Fruit fly (Drosophila melanogaster) whole organism, embryonic: Measurements from ENCODE around the gene corto.

Experiments used
- Awh ChIP-seq: fragments of 200-800 bp; sonication (Bioruptor generic); IDR thresholded peaks from 2 replicates; pipeline ENCODE4, ENCODE4 v1.3.6; 2022; ENCODE audit warnings: missing biosample characterization, missing genetic modification characterization
- C15 ChIP-seq: fragments of 200-800 bp; sonication (Bioruptor generic); IDR thresholded peaks from 3 replicates; pipeline ENCODE4 v1.3.6; 2022; ENCODE audit warnings: missing biosample characterization, missing genetic modification characterization
- CG10431 ChIP-seq: fragments of 200-800 bp; sonication (Bioruptor generic); optimal IDR thresholded peaks from 3 replicates; lab custom pipeline; 2018; ENCODE audit warnings: missing biosample characterization, mild to moderate bottlenecking, missing genetic modification characterization
- CG11247 ChIP-seq: fragments of 200-800 bp; sonication (Bioruptor generic); IDR thresholded peaks from 2 replicates; pipeline ENCODE4 v1.3.6; 2022; ENCODE audit warnings: missing biosample characterization, missing genetic modification characterization
- CG13624 ChIP-seq: fragments of 200-800 bp; sonication (Bioruptor generic); optimal IDR thresholded peaks from 2 replicates; lab custom pipeline; 2016; ENCODE audit warnings: missing biosample characterization, missing genetic modification characterization
- CG13775 ChIP-seq: fragments of 200-800 bp; sonication (Bioruptor generic); optimal IDR thresholded peaks from 3 replicates; lab custom pipeline; 2017; ENCODE audit warnings: missing biosample characterization, mild to moderate bottlenecking, missing genetic modification characterization
- CG15073 ChIP-seq: fragments of 200-800 bp; sonication (Bioruptor generic); optimal IDR thresholded peaks from 2 replicates; lab custom pipeline; 2016; ENCODE audit warnings: missing biosample characterization, missing genetic modification characterization
- CG15514 ChIP-seq: fragments of 200-800 bp; sonication (Bioruptor generic); optimal IDR thresholded peaks from 3 replicates; lab custom pipeline; 2017; ENCODE audit warnings: missing biosample characterization, missing genetic modification characterization, mild to moderate bottlenecking, moderate library complexity, missing genetic modification reagents
- CG2116 ChIP-seq: fragments of 200-800 bp; sonication (Bioruptor generic); optimal IDR thresholded peaks from 3 replicates; lab custom pipeline; 2018; ENCODE audit warnings: missing biosample characterization, mild to moderate bottlenecking, missing genetic modification characterization
- CG30403 ChIP-seq: fragments of 200-800 bp; sonication (Bioruptor generic); optimal IDR thresholded peaks from 3 replicates; lab custom pipeline; 2016; ENCODE audit warnings: missing biosample characterization, missing genetic modification characterization
- CG32767 ChIP-seq: fragments of 200-800 bp; sonication (Bioruptor generic); IDR thresholded peaks from 2 replicates; pipeline ENCODE4 v1.3.6; 2022; ENCODE audit warnings: missing biosample characterization, missing genetic modification characterization
- CG33213 ChIP-seq: fragments of 200-800 bp; sonication (Bioruptor generic); optimal IDR thresholded peaks from 3 replicates; lab custom pipeline; 2016; ENCODE audit warnings: missing biosample characterization, missing genetic modification characterization
- CG7745 ChIP-seq: fragments of 200-800 bp; sonication (Bioruptor generic); optimal IDR thresholded peaks from 2 replicates; lab custom pipeline; 2018; ENCODE audit warnings: missing biosample characterization, mild to moderate bottlenecking, missing genetic modification characterization, moderate library complexity
- CG8089 ChIP-seq: fragments of 200-800 bp; sonication (Bioruptor generic); optimal IDR thresholded peaks from 3 replicates; lab custom pipeline; 2016; ENCODE audit warnings: missing biosample characterization, missing genetic modification characterization
- CTCF ChIP-seq: fragments of 200-800 bp; sonication (Bioruptor generic); optimal IDR thresholded peaks from 2 replicates; lab custom pipeline; 2017; ENCODE audit warnings: missing biosample characterization, mild to moderate bottlenecking, missing genetic modification characterization, moderate library complexity
- CoRest ChIP-seq: fragments of 200-800 bp; sonication (Bioruptor generic); optimal IDR thresholded peaks from 3 replicates; lab custom pipeline; 2018; ENCODE audit warnings: missing biosample characterization, mild to moderate bottlenecking, missing genetic modification characterization, moderate library complexity
- CrebB ChIP-seq: fragments of 200-800 bp; sonication (Bioruptor generic); optimal IDR thresholded peaks from 3 replicates; lab custom pipeline; 2018; ENCODE audit warnings: missing biosample characterization, mild to moderate bottlenecking, missing genetic modification characterization
- Dip3 ChIP-seq: fragments of 200-800 bp; sonication (Bioruptor generic); optimal IDR thresholded peaks from 3 replicates; lab custom pipeline; 2016; ENCODE audit warnings: missing biosample characterization, missing genetic modification characterization
- Dref ChIP-seq: fragments of 200-800 bp; sonication (Bioruptor generic); IDR thresholded peaks from 2 replicates; pipeline ENCODE4 v1.3.6; 2022; ENCODE audit warnings: missing biosample characterization, missing genetic modification characterization
- E2f2 ChIP-seq: fragments of 200-800 bp; sonication (Bioruptor generic); IDR thresholded peaks from 2 replicates; pipeline ENCODE4 v1.3.6; 2022; ENCODE audit warnings: missing biosample characterization, missing genetic modification characterization
- Hr39 ChIP-seq: fragments of >200 bp; optimal IDR thresholded peaks from 2 replicates; lab custom pipeline; 2017
- Hr51 ChIP-seq, 2 experiments: fragments of 200-800 bp; sonication (Bioruptor generic); optimal IDR thresholded peaks; 2 replicates in 1 of 2; 3 replicates in 1 of 2; lab custom pipeline; 2016 to 2018; ENCODE audit warnings: missing biosample characterization in 2 of 2, missing genetic modification characterization in 2 of 2, mild to moderate bottlenecking in 1 of 2, moderate library complexity in 1 of 2
- NC2β ChIP-seq: fragments of 200-800 bp; sonication (Bioruptor generic); optimal IDR thresholded peaks from 2 replicates; lab custom pipeline; 2016; ENCODE audit warnings: missing biosample characterization, missing genetic modification characterization
- Nf-YC ChIP-seq: fragments of 200-800 bp; optimal IDR thresholded peaks from 3 replicates; lab custom pipeline; 2019; ENCODE audit warnings: missing biosample characterization, mild to moderate bottlenecking, missing genetic modification characterization, moderate library complexity
- Optix ChIP-seq: fragments of 200-800 bp; sonication (Bioruptor generic); IDR thresholded peaks from 3 replicates; pipeline ENCODE4 v1.3.6; 2022; ENCODE audit warnings: missing biosample characterization, missing genetic modification characterization
- Spps ChIP-seq: fragments of 200-800 bp; sonication (Bioruptor generic); optimal IDR thresholded peaks from 2 replicates; lab custom pipeline; 2018; ENCODE audit warnings: missing biosample characterization, mild to moderate bottlenecking, missing genetic modification characterization
- Trl ChIP-seq, 3 experiments: fragments of >200 bp in 2 of 3; fragments of 200-800 bp in 1 of 3; sonication (Bioruptor generic) in 1 of 3; optimal IDR thresholded peaks; 2 replicates in 1 of 3; 3 replicates in 2 of 3; lab custom pipeline; 2016 to 2017; ENCODE audit warnings: missing biosample characterization in 1 of 3, missing genetic modification characterization in 1 of 3
- amos ChIP-seq: fragments of 200-800 bp; sonication (Bioruptor generic); IDR thresholded peaks from 2 replicates; pipeline ENCODE4 v1.3.6; 2022; ENCODE audit warnings: missing biosample characterization, missing genetic modification characterization; ENCODE audit not compliant: partially characterized antibody
- ato ChIP-seq: fragments of 200-800 bp; sonication (Bioruptor generic); IDR thresholded peaks from 2 replicates; pipeline ENCODE4 v1.3.6; 2022; ENCODE audit warnings: missing biosample characterization, missing genetic modification characterization; ENCODE audit not compliant: partially characterized antibody
- bbx ChIP-seq: fragments of 200-800 bp; sonication (Bioruptor generic); IDR thresholded peaks from 2 replicates; pipeline ENCODE4 v1.3.6; 2022; ENCODE audit warnings: missing biosample characterization, missing genetic modification characterization; ENCODE audit not compliant: partially characterized antibody
- bigmax ChIP-seq: fragments of 200-800 bp; sonication (Bioruptor generic); optimal IDR thresholded peaks from 2 replicates; lab custom pipeline; 2018; ENCODE audit warnings: missing biosample characterization, mild to moderate bottlenecking, missing genetic modification characterization
- gcm2 ChIP-seq: fragments of 200-800 bp; sonication (Bioruptor generic); optimal IDR thresholded peaks from 2 replicates; lab custom pipeline; 2016; ENCODE audit warnings: missing biosample characterization, missing genetic modification characterization
- ind ChIP-seq: fragments of 200-800 bp; sonication (Bioruptor generic); optimal IDR thresholded peaks from 3 replicates; lab custom pipeline; 2016; ENCODE audit warnings: missing biosample characterization, missing genetic modification characterization
- inv ChIP-seq: fragments of 200-800 bp; sonication (Bioruptor generic); IDR thresholded peaks from 2 replicates; pipeline ENCODE4 v1.3.6; 2022; ENCODE audit warnings: missing biosample characterization, missing genetic modification characterization; ENCODE audit not compliant: partially characterized antibody
- jing ChIP-seq: fragments of 200-800 bp; sonication (Bioruptor generic); optimal IDR thresholded peaks from 2 replicates; lab custom pipeline; 2018; ENCODE audit warnings: missing biosample characterization, mild to moderate bottlenecking, missing genetic modification characterization
- kah ChIP-seq: fragments of 200-800 bp; sonication (Bioruptor generic); optimal IDR thresholded peaks from 2 replicates; lab custom pipeline; 2018; ENCODE audit warnings: missing biosample characterization, mild to moderate bottlenecking, missing genetic modification characterization
- kay ChIP-seq: fragments of 200-800 bp; sonication (Bioruptor generic); optimal IDR thresholded peaks from 2 replicates; lab custom pipeline; 2016; ENCODE audit warnings: missing biosample characterization, missing genetic modification characterization
- pb ChIP-seq: fragments of 200-800 bp; sonication (Bioruptor generic); optimal IDR thresholded peaks from 3 replicates; lab custom pipeline; 2016; ENCODE audit warnings: missing biosample characterization, missing genetic modification characterization
- phol ChIP-seq: fragments of 200-800 bp; sonication (Bioruptor generic); optimal IDR thresholded peaks from 3 replicates; lab custom pipeline; 2018; ENCODE audit warnings: missing biosample characterization, mild to moderate bottlenecking, missing genetic modification characterization, moderate library complexity
- pnt ChIP-seq: fragments of 200-800 bp; sonication (Bioruptor generic); optimal IDR thresholded peaks from 3 replicates; lab custom pipeline; 2016; ENCODE audit warnings: missing biosample characterization, missing genetic modification characterization
- psq ChIP-seq: fragments of 200-800 bp; sonication (Bioruptor generic); optimal IDR thresholded peaks from 2 replicates; lab custom pipeline; 2017; ENCODE audit warnings: missing biosample characterization, missing genetic modification characterization
- ranshi ChIP-seq: fragments of 200-800 bp; sonication (Bioruptor generic); IDR thresholded peaks from 2 replicates; pipeline ENCODE4 v1.3.6; 2022; ENCODE audit warnings: missing biosample characterization, missing genetic modification characterization
- ro ChIP-seq: fragments of 200-800 bp; sonication (Bioruptor generic); IDR thresholded peaks from 2 replicates; pipeline ENCODE4 v1.3.6; 2022; ENCODE audit warnings: missing biosample characterization, missing genetic modification characterization
- sens-2 ChIP-seq: fragments of 200-800 bp; sonication (Bioruptor generic); IDR thresholded peaks from 2 replicates; pipeline ENCODE4 v1.3.6; 2022; ENCODE audit warnings: missing biosample characterization, missing genetic modification characterization
- sim ChIP-seq: fragments of 200-800 bp; sonication (Bioruptor generic); IDR thresholded peaks from 2 replicates; pipeline ENCODE4 v1.3.6; 2022; ENCODE audit warnings: missing biosample characterization, missing genetic modification characterization
- slou ChIP-seq: fragments of 200-800 bp; sonication (Bioruptor generic); optimal IDR thresholded peaks from 3 replicates; lab custom pipeline; 2016; ENCODE audit warnings: missing biosample characterization, missing genetic modification characterization
- ssp ChIP-seq: fragments of 200-800 bp; sonication (Bioruptor generic); IDR thresholded peaks from 2 replicates; pipeline ENCODE4 v1.3.6; 2022; ENCODE audit warnings: missing biosample characterization, missing genetic modification characterization
- tin ChIP-seq: fragments of 200-800 bp; sonication (Bioruptor generic); optimal IDR thresholded peaks from 3 replicates; lab custom pipeline; 2016; ENCODE audit warnings: missing biosample characterization, missing genetic modification characterization
- tna ChIP-seq: fragments of 200-800 bp; sonication (Bioruptor generic); IDR thresholded peaks from 2 replicates; pipeline ENCODE4 v1.3.6; 2022; ENCODE audit warnings: missing biosample characterization, missing genetic modification characterization; ENCODE audit not compliant: partially characterized antibody
- ttk ChIP-seq: fragments of 200-800 bp; sonication (Bioruptor generic); IDR thresholded peaks from 2 replicates; pipeline ENCODE4 v2.1.2; 2022; ENCODE audit warnings: missing biosample characterization, missing genetic modification characterization
- unc-4 ChIP-seq: fragments of 200-800 bp; sonication (Bioruptor generic); IDR thresholded peaks from 2 replicates; pipeline ENCODE4 v1.3.6; 2022; ENCODE audit warnings: missing biosample characterization, missing genetic modification characterization; ENCODE audit not compliant: partially characterized antibody
- zen2 ChIP-seq: fragments of 200-800 bp; sonication (Bioruptor generic); IDR thresholded peaks from 3 replicates; pipeline ENCODE4 v1.3.6; 2022; ENCODE audit warnings: missing biosample characterization, missing genetic modification characterization; ENCODE audit not compliant: partially characterized antibody

The corto gene

DNA sequence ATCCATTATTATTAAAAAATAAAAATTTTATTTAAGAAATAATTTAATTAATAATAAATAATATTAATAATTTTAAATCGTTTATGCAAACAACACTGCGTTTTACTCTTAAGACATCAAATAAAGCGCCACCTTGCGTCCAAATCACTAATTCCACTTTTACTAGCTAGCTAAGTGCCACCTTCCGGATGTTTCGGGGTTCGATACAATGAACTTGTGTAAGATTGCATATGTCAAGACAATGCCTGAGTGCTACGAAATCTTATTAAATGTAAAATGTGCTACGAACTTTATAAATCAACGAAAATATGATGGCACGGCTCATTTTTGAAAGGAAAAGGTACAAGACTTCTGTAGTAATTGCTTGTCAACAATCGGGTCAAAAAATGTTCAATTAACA, 40.0 kb upstream of the corto start (continued):
- TF ChIP-seq CG10431 (no peak), kay (peak; percentile 21), CG7745 (tag; lab: Kevin White, UChicago) (no peak), CG30403 (GFP tag; lab: Kevin White, UChicago) (peak; percentile 67), bbx (no peak), pb (GFP tag; lab: Kevin White, UChicago) (peak; percentile 51), Hr51 (GFP tag; optimal IDR thresholded peaks at IDR 0.05; lab: Kevin White, UChicago) (peak; percentile 40 to 74), CG15514 (peak; percentile 63), Dip3 (peak; percentile 50), CG15073 (GFP tag; lab: Kevin White, UChicago) (no peak), pnt (GFP tag; lab: Kevin White, UChicago) (peak; percentile 81), CoRest (tag; lab: Kevin White, UChicago) (peak; percentile 79), zen2 (GFP tag; lab: Robert Waterston, UW) (no peak), tna (no peak), E2f2 (GFP tag; lab: Robert Waterston, UW) (peak; percentile 74), ind (GFP tag; lab: Kevin White, UChicago) (peak; percentile 69), ttk (GFP tag; lab: Robert Waterston, UW) (no peak; the same call in 1 of the 2 replicates), phol (tag; lab: Kevin White, UChicago) (peak; percentile 62), Nf-YC (tag; lab: Kevin White, UChicago) (peak; percentile 51), kah (no peak), Hr39 (lab: Kevin White, UChicago) (no peak), gcm2 (GFP tag; lab: Kevin White, UChicago) (peak; percentile 14), tin (GFP tag; lab: Kevin White, UChicago) (peak; percentile 74), CG11247 (peak; percentile 74), ro (GFP tag; lab: Robert Waterston, UW) (no peak), CG33213 (GFP tag; lab: Kevin White, UChicago) (peak; percentile 91), ssp (GFP tag; lab: Robert Waterston, UW) (peak; percentile 58), Dref (GFP tag; lab: Robert Waterston, UW) (peak; percentile 32; the same call in 1 of the 2 replicates), ranshi (peak; percentile 62; the same call in 1 of the 2 replicates), CG13775 (peak; percentile 46), sim (GFP tag; lab: Robert Waterston, UW) (no peak), slou (peak; percentile 31), CG32767 (GFP tag; lab: Robert Waterston, UW) (no peak), unc-4 (GFP tag; lab: Robert Waterston, UW) (no peak), psq (GFP tag; lab: Kevin White, UChicago) (peak; percentile 32), amos (GFP tag; lab: Robert Waterston, UW) (peak; percentile 52), ato (GFP tag; lab: Robert Waterston, UW) (no peak), C15 (GFP tag; lab: Robert Waterston, UW) (no peak), CG13624 (GFP tag; lab: Kevin White, UChicago) (peak; percentile 64), bigmax (GFP tag; lab: Kevin White, UChicago) (no peak), CrebB (tag; lab: Kevin White, UChicago) (no peak), Trl (optimal IDR thresholded peaks at IDR 0.05; lab: Kevin White, UChicago) (no peak), Trl (GFP tag; optimal IDR thresholded peaks at IDR 0.05; lab: Kevin White, UChicago) (peak; percentile 70), sens-2 (GFP tag; lab: Robert Waterston, UW) (no peak), NC2β (GFP tag; lab: Kevin White, UChicago) (peak; percentile 58), Spps (peak; percentile 34), jing (GFP tag; lab: Kevin White, UChicago) (no peak), CTCF (GFP tag; lab: Kevin White, UChicago) (peak; percentile 99), CG8089 (GFP tag; lab: Kevin White, UChicago) (peak; percentile 61), inv (GFP tag; lab: Robert Waterston, UW) (no peak), Optix (GFP tag; lab: Robert Waterston, UW) (no peak), Awh (GFP tag; lab: Robert Waterston, UW) (peak; percentile 60; the same call in 1 of the 2 replicates), CG2116 (GFP tag; lab: Kevin White, UChicago) (no peak)
